Worm (Caenorhabditis elegans): ENCODE data around the gene srh-20.

- TF ChIP-seq nhr-28 (tag; optimal IDR thresholded peaks at IDR 0.05) (no peak), nhr-237 (tag; optimal IDR thresholded peaks at IDR 0.05) (no peak), mep-1 (tag; optimal IDR thresholded peaks at IDR 0.05) (no peak), blmp-1 (tag; optimal IDR thresholded peaks at IDR 0.05) (no peak), nhr-76 (tag; optimal IDR thresholded peaks at IDR 0.05) (no peak), unc-120 (tag; optimal IDR thresholded peaks at IDR 0.05; ENCODE audit: poor library complexity, severe bottlenecking) (no peak), ceh-83 (GFP tag; optimal IDR thresholded peaks at IDR 0.05) (no peak)
Measured at ce11 chrV:4903696-4904095, 21.0 kb upstream of the srh-20 start, which contains the start of gene ugt-8.

Measured in whole organism, mixed stage, embryonic.